Fruit fly (Drosophila melanogaster): Measurements from ENCODE around the gene Bro.

The Bro gene

dm6 chr3L:1647276-1647919, at the start of gene Bro, which contains the start of gene CG17249:
Gene Bro, plus strand, starts transcription at chr3L:1647869.
Gene CG17249, minus strand, starts transcription at chr3L:1647464.
- TF ChIP-seq esn (GFP tag; optimal IDR thresholded peaks at IDR 0.05) (peak; percentile 29), CG31627 (GFP tag; optimal IDR thresholded peaks at IDR 0.05) (peak; percentile 53), CG4318 (GFP tag; optimal IDR thresholded peaks at IDR 0.05) (no peak), Sox14 (GFP tag; optimal IDR thresholded peaks at IDR 0.05) (peak; percentile 64), Eip78C (GFP tag) (peak; percentile 34), CG6854 (GFP tag; optimal IDR thresholded peaks at IDR 0.05) (no peak), CG34406 (GFP tag; optimal IDR thresholded peaks at IDR 0.05) (no peak), Sox102F (GFP tag; optimal IDR thresholded peaks at IDR 0.05) (no peak), topi (GFP tag; optimal IDR thresholded peaks at IDR 0.05) (peak; percentile 11), CG1621 (tag; optimal IDR thresholded peaks at IDR 0.05) (peak; percentile 78), CG16779 (tag; optimal IDR thresholded peaks at IDR 0.05) (no peak), lz (GFP tag; optimal IDR thresholded peaks at IDR 0.05) (peak; percentile 27), CG3919 (GFP tag; optimal IDR thresholded peaks at IDR 0.05) (peak; percentile 13)

- no peak for TF ChIP-seq cyc (GFP tag; optimal IDR thresholded peaks at IDR 0.05)
- peak; percentile 77 for TF ChIP-seq fkh (GFP tag; optimal IDR thresholded peaks at IDR 0.05)
- TF ChIP-seq eg (GFP tag; IDR thresholded peaks at IDR 0.05), result 0 out of 3 replicates have a peak, but pooled peaks have one; percentile 30
- no peak for TF ChIP-seq CG3919 (GFP tag; optimal IDR thresholded peaks at IDR 0.05)
- TF ChIP-seq Eip78C (GFP tag), result peak; percentile 64
- 0 out of 3 replicates have a peak, but pooled peaks have one; percentile 24 for TF ChIP-seq CG6163 (GFP tag; IDR thresholded peaks at IDR 0.05)
- peak in 1 of 2 experiments; percentile 2 for TF ChIP-seq ss (GFP tag; optimal IDR thresholded peaks at IDR 0.05)
- TF ChIP-seq CG16779 (tag; optimal IDR thresholded peaks at IDR 0.05), result no peak
- no peak for TF ChIP-seq vri (GFP tag; optimal IDR thresholded peaks at IDR 0.05)
- no peak for TF ChIP-seq CG3032 (tag; optimal IDR thresholded peaks at IDR 0.05)
- no peak for TF ChIP-seq Blimp-1 (GFP tag; optimal IDR thresholded peaks at IDR 0.05)
- TF ChIP-seq lz (GFP tag; optimal IDR thresholded peaks at IDR 0.05), result no peak
- TF ChIP-seq pdm3 (GFP tag; optimal IDR thresholded peaks at IDR 0.05), result no peak
- TF ChIP-seq CG11902 (GFP tag; optimal IDR thresholded peaks at IDR 0.05), result no peak
- no peak for TF ChIP-seq CG31627 (GFP tag; optimal IDR thresholded peaks at IDR 0.05)
- TF ChIP-seq svp (GFP tag), result peak; percentile 99
- no peak for TF ChIP-seq CG11762 (GFP tag; optimal IDR thresholded peaks at IDR 0.05; ENCODE audit: insufficient read depth)
- no peak for TF ChIP-seq Sox14 (GFP tag; optimal IDR thresholded peaks at IDR 0.05)
- TF ChIP-seq CG4318 (GFP tag; optimal IDR thresholded peaks at IDR 0.05), result no peak
- TF ChIP-seq Met (GFP tag; optimal IDR thresholded peaks at IDR 0.05), result no peak
- TF ChIP-seq Gug (GFP tag; IDR thresholded peaks at IDR 0.05), result no peak
- TF ChIP-seq Eip93F (GFP tag; optimal IDR thresholded peaks at IDR 0.05), result no peak
Measured at dm6 chr3L:1602064-1602832, 45.4 kb upstream of the Bro start, which contains the start of gene CG12104. Gene CG12104, minus strand, starts transcription at chr3L:1602674.

- no peak for TF ChIP-seq CG6792 (GFP tag; optimal IDR thresholded peaks at IDR 0.05)
- TF ChIP-seq CG9139 (GFP tag; optimal IDR thresholded peaks at IDR 0.05), result no peak
- TF ChIP-seq OdsH (GFP tag; optimal IDR thresholded peaks at IDR 0.05), result no peak
- TF ChIP-seq esn (GFP tag; optimal IDR thresholded peaks at IDR 0.05), result no peak
- no peak for TF ChIP-seq achi (GFP tag; optimal IDR thresholded peaks at IDR 0.05)
- TF ChIP-seq CG34406 (GFP tag; optimal IDR thresholded peaks at IDR 0.05), result no peak
- no peak for TF ChIP-seq Smox (GFP tag; optimal IDR thresholded peaks at IDR 0.05)
- no peak for TF ChIP-seq CG31627 (GFP tag; optimal IDR thresholded peaks at IDR 0.05)
- TF ChIP-seq Hr39 (GFP tag; optimal IDR thresholded peaks at IDR 0.05), result no peak
- TF ChIP-seq svp (GFP tag), result no peak
- no peak for TF ChIP-seq CG6854 (GFP tag; optimal IDR thresholded peaks at IDR 0.05)
- no peak for TF ChIP-seq CG6163 (GFP tag; IDR thresholded peaks at IDR 0.05)
- TF ChIP-seq Eip78C (GFP tag), result no peak
- no peak for TF ChIP-seq fd85E (GFP tag; optimal IDR thresholded peaks at IDR 0.05)
- TF ChIP-seq Sox14 (GFP tag; optimal IDR thresholded peaks at IDR 0.05), result no peak
Measured at dm6 chr3L:1602833-1603128, 44.9 kb upstream of the Bro start, which contains the start of the genes CG18170 and CG33791. Gene CG18170, plus strand, starts transcription at chr3L:1602954. Gene CG33791, plus strand, starts transcription at chr3L:1602954.
